Fruit fly (Drosophila melanogaster): ENCODE measurements around the gene Smyd4-2.

The Smyd4-2 gene

DNA sequence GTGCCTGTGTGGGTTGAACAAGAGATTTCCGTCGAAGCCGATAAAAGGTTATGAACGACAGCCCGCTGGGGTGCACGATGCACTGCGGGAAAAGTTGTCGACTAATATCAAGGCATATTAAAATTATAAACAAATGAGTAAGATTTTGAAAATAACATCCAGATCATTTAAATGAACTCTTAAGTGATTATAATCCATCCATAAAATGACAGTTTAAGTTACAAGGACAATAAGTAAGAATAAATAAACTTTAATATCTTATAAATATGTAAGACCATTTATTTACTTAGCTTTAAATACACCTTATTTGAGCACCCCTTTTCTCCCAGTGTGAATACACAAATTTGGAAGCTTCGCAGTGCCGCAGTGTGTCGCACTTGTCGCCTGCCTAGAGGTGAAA, 42.3 kb upstream of the Smyd4-2 start (continued):
- TF ChIP-seq CG18262 (tag; optimal IDR thresholded peaks at IDR 0.05): peak; percentile 62
- peak; percentile 69 for TF ChIP-seq CG2712 (tag; optimal IDR thresholded peaks at IDR 0.05)
- no peak for TF ChIP-seq Myb (GFP tag; optimal IDR thresholded peaks at IDR 0.05)
- TF ChIP-seq sd (tag; optimal IDR thresholded peaks at IDR 0.05): no peak
- no peak for TF ChIP-seq al (GFP tag; IDR thresholded peaks at IDR 0.05)
- TF ChIP-seq emc (GFP tag; optimal IDR thresholded peaks at IDR 0.05): no peak
- TF ChIP-seq kah (GFP tag; optimal IDR thresholded peaks at IDR 0.05): no peak
- peak; percentile 39; the same call in 1 of the 2 replicates for TF ChIP-seq Xrp1 (GFP tag; IDR thresholded peaks at IDR 0.05)
- no peak for TF ChIP-seq fd102C (GFP tag; optimal IDR thresholded peaks at IDR 0.05)
- TF ChIP-seq ems (GFP tag; optimal IDR thresholded peaks at IDR 0.05): no peak
- TF ChIP-seq CG13296 (GFP tag; optimal IDR thresholded peaks at IDR 0.05): no peak
- TF ChIP-seq grau (tag; optimal IDR thresholded peaks at IDR 0.05): peak; percentile 7
- TF ChIP-seq Lhr (GFP tag; optimal IDR thresholded peaks at IDR 0.05): no peak
- no peak for TF ChIP-seq Hmr (GFP tag; optimal IDR thresholded peaks at IDR 0.05)
- no peak for TF ChIP-seq CG1647 (GFP tag; optimal IDR thresholded peaks at IDR 0.05)
- no peak for TF ChIP-seq CG7556 (GFP tag; optimal IDR thresholded peaks at IDR 0.05)
- TF ChIP-seq gfzf (GFP tag; optimal IDR thresholded peaks at IDR 0.05): no peak
- no peak for TF ChIP-seq CG17912 (GFP tag; optimal IDR thresholded peaks at IDR 0.05)
- no peak for TF ChIP-seq CG10959 (GFP tag; IDR thresholded peaks at IDR 0.05)
- TF ChIP-seq en (GFP tag; optimal IDR thresholded peaks at IDR 0.05): no peak
- TF ChIP-seq CG4820 (GFP tag; optimal IDR thresholded peaks at IDR 0.05): peak; percentile 14
- TF ChIP-seq HHEX (GFP tag; optimal IDR thresholded peaks at IDR 0.05): no peak
- no peak for TF ChIP-seq dpn (GFP tag; optimal IDR thresholded peaks at IDR 0.05)
- TF ChIP-seq MBD-R2 (GFP tag; IDR thresholded peaks at IDR 0.05): no peak
- TF ChIP-seq Nf-YA (GFP tag; IDR thresholded peaks at IDR 0.05): no peak
- TF ChIP-seq CG8290 (GFP tag; optimal IDR thresholded peaks at IDR 0.05): no peak
- no peak for TF ChIP-seq CG8290 (tag; optimal IDR thresholded peaks at IDR 0.05)
- no peak for TF ChIP-seq Ets65A (GFP tag)
- no peak for TF ChIP-seq CG15514 (GFP tag; optimal IDR thresholded peaks at IDR 0.05)
- peak; percentile 54 for TF ChIP-seq fd96Cb (tag; optimal IDR thresholded peaks at IDR 0.05)
- no peak for TF ChIP-seq pros (GFP tag; optimal IDR thresholded peaks at IDR 0.05)
- TF ChIP-seq Dll (GFP tag; IDR thresholded peaks at IDR 0.05; ENCODE audit: partially characterized antibody): no peak
- TF ChIP-seq her (GFP tag; optimal IDR thresholded peaks at IDR 0.05): no peak
- no peak for TF ChIP-seq prd (optimal IDR thresholded peaks at IDR 0.05)
- 0 out of 3 replicates have a peak, but pooled peaks have one; percentile 13 for TF ChIP-seq prd (GFP tag; IDR thresholded peaks at IDR 0.05)
- no peak for TF ChIP-seq Rx (GFP tag; IDR thresholded peaks at IDR 0.05)
- no peak for TF ChIP-seq mam (GFP tag; optimal IDR thresholded peaks at IDR 0.05)
- peak; percentile 37 for TF ChIP-seq gem (tag; optimal IDR thresholded peaks at IDR 0.05)
- no peak for TF ChIP-seq CG7357 (GFP tag; IDR thresholded peaks at IDR 0.05)
- TF ChIP-seq abd-A (tag; optimal IDR thresholded peaks at IDR 0.05): no peak
- TF ChIP-seq ro (GFP tag; IDR thresholded peaks at IDR 0.05): no peak
- TF ChIP-seq luna (GFP tag; optimal IDR thresholded peaks at IDR 0.05): no peak
- TF ChIP-seq Abd-B (GFP tag; optimal IDR thresholded peaks at IDR 0.05): no peak
- no peak for TF ChIP-seq vfl (GFP tag; optimal IDR thresholded peaks at IDR 0.05)
- TF ChIP-seq Bgb (GFP tag; IDR thresholded peaks at IDR 0.05; ENCODE audit: partially characterized antibody): no peak
